Fruit fly (Drosophila melanogaster) Kc167 (cell line): ENCODE results near the gene CG5989.

Experiments used
- Myc ChIP-seq: fragments of >200 bp; optimal IDR thresholded peaks from 2 replicates; lab custom pipeline; 2017; ENCODE audit warnings: missing external identifiers
- h ChIP-seq: fragments of >200 bp; optimal IDR thresholded peaks from 3 replicates; lab custom pipeline; 2018; ENCODE audit warnings: missing external identifiers
- psq ChIP-seq: fragments of >200 bp; optimal IDR thresholded peaks from 2 replicates; lab custom pipeline; 2017; ENCODE audit warnings: missing external identifiers
- ttk ChIP-seq: sonication (Bioruptor generic); optimal IDR thresholded peaks from 2 replicates; lab custom pipeline; 2017; ENCODE audit warnings: missing external identifiers

DNA sequence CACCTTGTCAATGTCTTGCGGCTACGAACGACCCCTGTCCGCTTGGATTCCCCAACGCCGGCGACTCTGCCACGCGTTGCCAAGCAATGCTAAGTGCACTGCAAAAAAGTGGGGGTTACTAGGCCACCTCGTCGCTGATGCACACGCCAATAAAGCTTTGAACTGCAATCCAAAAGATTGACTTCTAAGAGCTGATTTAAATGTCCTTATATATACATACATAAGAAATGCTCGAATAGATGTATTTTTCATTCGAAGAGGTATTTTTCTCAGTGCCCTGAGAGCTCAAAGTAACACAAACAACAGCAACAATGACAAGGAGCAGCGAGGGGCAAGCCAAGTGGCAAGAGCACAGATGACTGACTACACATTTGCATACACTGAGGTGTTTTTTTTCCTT, 3.5 kb upstream of the CG5989 start:
- TF ChIP-seq Myc (lab: Kevin White, UChicago) (no peak), h (no peak), ttk (lab: Kevin White, UChicago) (no peak), psq (lab: Kevin White, UChicago) (no peak)
